In the genomic region with DNA sequence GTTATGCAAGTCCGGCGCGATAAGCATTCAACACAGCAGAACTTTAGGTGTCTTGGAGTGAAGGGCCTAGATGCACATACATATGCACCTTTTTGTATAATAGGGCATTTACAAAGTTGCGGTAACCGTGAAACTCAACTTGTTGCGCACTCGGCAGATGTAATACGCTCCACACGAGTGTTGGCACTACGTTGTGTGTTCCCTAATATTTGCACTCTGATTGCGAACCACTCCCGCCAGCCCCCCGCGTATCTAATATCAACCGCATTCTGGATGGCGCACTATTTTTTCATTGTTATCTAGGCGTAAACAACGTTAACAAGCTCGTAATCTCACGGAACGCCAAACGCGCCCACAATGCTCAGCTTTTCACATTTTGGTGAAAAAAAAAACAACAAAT, we compare ENCODE assay signal across 2 fruit fly cellular contexts.
A peak's percentile ranks its signal among the peaks of the same experiment; 100 is the strongest.
TF ChIP-seq lines count a peak whose summit lies in the region.

No protein-coding gene starts in this region.

TF ChIP-seq in whole organism, adult, 20 proteins besides CTCF, POLR2A, EP300 and RAD21 (continued from another document):
- TF ChIP-seq CG11617 (GFP tag; optimal IDR thresholded peaks at IDR 0.05; lab: Kevin White, UChicago) = peak; percentile 22
- TF ChIP-seq pad (GFP tag; optimal IDR thresholded peaks at IDR 0.05; lab: Kevin White, UChicago) = peak; percentile 46
- TF ChIP-seq ovo (GFP tag; optimal IDR thresholded peaks at IDR 0.05; lab: Kevin White, UChicago) = peak; percentile 69

TF ChIP-seq in whole organism, embryonic, 481 proteins besides CTCF, POLR2A, EP300 and RAD21 (continued from another document):
- TF ChIP-seq Drgx (GFP tag; IDR thresholded peaks at IDR 0.05; lab: Robert Waterston, UW) (peak; percentile 28; the same call in 1 of the 2 replicates), Oaz (GFP tag; IDR thresholded peaks at IDR 0.05; lab: Robert Waterston, UW) (no peak), CG34224 (GFP tag; IDR thresholded peaks at IDR 0.05; lab: Robert Waterston, UW; ENCODE audit: partially characterized antibody) (no peak), CG12391 (tag; optimal IDR thresholded peaks at IDR 0.05; lab: Kevin White, UChicago) (no peak), Bteb2 (GFP tag; optimal IDR thresholded peaks at IDR 0.05; lab: Kevin White, UChicago) (no peak), Ada2b (GFP tag; IDR thresholded peaks at IDR 0.05; lab: Robert Waterston, UW) (no peak), Meics (GFP tag; optimal IDR thresholded peaks at IDR 0.05; lab: Kevin White, UChicago) (peak; percentile 18), CG15514 (GFP tag; optimal IDR thresholded peaks at IDR 0.05; lab: Kevin White, UChicago) (peak; percentile 23), cwo (GFP tag; optimal IDR thresholded peaks at IDR 0.05; lab: Kevin White, UChicago) (peak; percentile 18), crol (GFP tag; IDR thresholded peaks at IDR 0.05; lab: Robert Waterston, UW) (0 out of 2 replicates have a peak, but pooled peaks have one; percentile 9), lab (GFP tag; optimal IDR thresholded peaks at IDR 0.05; lab: Kevin White, UChicago) (peak; percentile 59), CG11398 (GFP tag; optimal IDR thresholded peaks at IDR 0.05; lab: Kevin White, UChicago) (no peak), caup (GFP tag; optimal IDR thresholded peaks at IDR 0.05; lab: Kevin White, UChicago; ENCODE audit: severe bottlenecking) (peak; percentile 41), peb (GFP tag; IDR thresholded peaks at IDR 0.05; lab: Robert Waterston, UW) (no peak), CG13287 (GFP tag; IDR thresholded peaks at IDR 0.05; lab: Robert Waterston, UW; ENCODE audit: partially characterized antibody) (no peak), CG7987 (GFP tag; optimal IDR thresholded peaks at IDR 0.05; lab: Kevin White, UChicago) (no peak), CG18599 (GFP tag; optimal IDR thresholded peaks at IDR 0.05; lab: Kevin White, UChicago) (peak; percentile 16), CG6175 (GFP tag; IDR thresholded peaks at IDR 0.05; lab: Robert Waterston, UW) (0 out of 3 replicates have a peak, but pooled peaks have one; percentile 14), CG12769 (tag; optimal IDR thresholded peaks at IDR 0.05; lab: Kevin White, UChicago) (peak; percentile 59), CG16779 (GFP tag; IDR thresholded peaks at IDR 0.05; lab: Robert Waterston, UW) (no peak), CG9437 (GFP tag; optimal IDR thresholded peaks at IDR 0.05; lab: Kevin White, UChicago) (no peak), CG14710 (tag; optimal IDR thresholded peaks at IDR 0.05; lab: Kevin White, UChicago) (no peak), CG6765 (GFP tag; optimal IDR thresholded peaks at IDR 0.05; lab: Kevin White, UChicago) (no peak), sug (tag; optimal IDR thresholded peaks at IDR 0.05; lab: Kevin White, UChicago) (peak; percentile 61), CG2678 (tag; optimal IDR thresholded peaks at IDR 0.05; lab: Kevin White, UChicago) (peak; percentile 5), hkb (optimal IDR thresholded peaks at IDR 0.05; lab: Kevin White, UChicago) (no peak), hkb (GFP tag; IDR thresholded peaks at IDR 0.05; lab: Robert Waterston, UW) (no peak), CG1529 (GFP tag; optimal IDR thresholded peaks at IDR 0.05; lab: Kevin White, UChicago) (no peak), GATAe (GFP tag; conservative IDR thresholded peaks at IDR 0.05; lab: Robert Waterston, UW) (0 out of 2 replicates have a peak, but pooled peaks have one; percentile 42)
